Worm (Caenorhabditis elegans) whole organism, L4 larva: ENCODE results near the gene tmem-138.

ENCODE experiments used
- D1046.2 ChIP-seq: fragments of 200-800 bp; sonication (Bioruptor generic); IDR thresholded peaks from 2 replicates; pipeline ENCODE4 v1.3.6; 2022; ENCODE audit warnings: missing genetic modification characterization, missing compliant biosample characterization
- F26F4.8 ChIP-seq: fragments of 200-800 bp; sonication (Bioruptor generic); conservative IDR thresholded peaks from 2 replicates; pipeline ENCODE4 v1.3.6; 2022; ENCODE audit warnings: missing genetic modification characterization, missing compliant biosample characterization
- ZK546.5 ChIP-seq, 2 experiments: sonication (generic microtip); optimal IDR thresholded peaks; 2 replicates each; lab custom pipeline; 2017; ENCODE audit warnings: missing biosample characterization in 2 of 2, missing genetic modification characterization in 2 of 2
- aha-1 ChIP-seq: fragments of 150-350 bp; peaks from one replicate; lab custom pipeline; 2014; ENCODE audit warnings: missing biosample characterization, missing genetic modification characterization
- ceh-32 ChIP-seq: sonication (generic microtip); optimal IDR thresholded peaks from 2 replicates; lab custom pipeline; 2016; ENCODE audit warnings: mild to moderate bottlenecking, missing genetic modification characterization, missing compliant biosample characterization; ENCODE audit not compliant: poor library complexity
- daf-16 ChIP-seq, 3 experiments: sonication (generic microtip); optimal IDR thresholded peaks; 2 replicates each; lab custom pipeline; 2016 to 2017; ENCODE audit warnings: missing genetic modification characterization in 3 of 3, missing genetic modification reagents in 3 of 3, mild to moderate bottlenecking in 2 of 3, missing compliant biosample characterization in 2 of 3, missing biosample characterization in 1 of 3, moderate library complexity in 1 of 3
- gei-8 ChIP-seq: fragments of 200-800 bp; sonication (Bioruptor generic); optimal IDR thresholded peaks from 2 replicates; lab custom pipeline; 2018; ENCODE audit warnings: mild to moderate bottlenecking, missing genetic modification characterization, missing compliant biosample characterization
- hif-1 ChIP-seq, 2 experiments: sonication (generic microtip); optimal IDR thresholded peaks; 2 replicates each; lab custom pipeline; 2016 to 2017; ENCODE audit warnings: missing compliant biosample characterization in 2 of 2, missing genetic modification characterization in 2 of 2, missing genetic modification reagents in 2 of 2, missing genotype in 2 of 2, mild to moderate bottlenecking in 1 of 2
- lim-7 ChIP-seq: fragments of 200-800 bp; sonication (Bioruptor generic); IDR thresholded peaks from 2 replicates; pipeline ENCODE4 v1.3.6; 2022; ENCODE audit warnings: missing genetic modification characterization, missing compliant biosample characterization
- lin-1 ChIP-seq: fragments of 200-800 bp; sonication (Bioruptor generic); IDR thresholded peaks from 2 replicates; pipeline ENCODE4 v1.3.6; 2022; ENCODE audit warnings: missing genetic modification reagents, missing genetic modification characterization, missing compliant biosample characterization
- lin-15B ChIP-seq: fragments of 150-350 bp; sonication (generic microtip); optimal IDR thresholded peaks from 3 replicates; lab custom pipeline; 2014; ENCODE audit warnings: missing biosample characterization, missing genetic modification characterization
- lin-29 ChIP-seq: fragments of 200-800 bp; sonication (Bioruptor generic); IDR thresholded peaks from 2 replicates; pipeline ENCODE4 v1.3.6; 2022; ENCODE audit warnings: missing genetic modification reagents, missing genetic modification characterization, missing compliant biosample characterization
- madf-5 ChIP-seq, 2 experiments: fragments of 200-800 bp; sonication (Bioruptor generic); IDR thresholded peaks; 2 replicates each; pipeline ENCODE4 v1.3.6; 2022; ENCODE audit warnings: missing compliant biosample characterization in 2 of 2, missing genetic modification characterization in 2 of 2
- nhr-11 ChIP-seq: fragments of 150-350 bp; optimal IDR thresholded peaks from 2 replicates; lab custom pipeline; 2014; ENCODE audit warnings: missing biosample characterization, missing genetic modification characterization
- nhr-25 ChIP-seq: sonication (generic microtip); optimal IDR thresholded peaks from 2 replicates; lab custom pipeline; 2017; ENCODE audit warnings: missing genetic modification characterization, mild to moderate bottlenecking, missing compliant biosample characterization, antibody characterized with exemption, moderate library complexity, borderline replicate concordance; ENCODE audit not compliant: insufficient read depth
- nhr-28 ChIP-seq: fragments of 150-350 bp; optimal IDR thresholded peaks from 2 replicates; lab custom pipeline; 2014; ENCODE audit warnings: missing biosample characterization, missing genetic modification characterization
- pqm-1 ChIP-seq: sonication (generic microtip); optimal IDR thresholded peaks from 2 replicates; lab custom pipeline; 2017; ENCODE audit warnings: missing biosample characterization, missing genetic modification characterization
- set-16 ChIP-seq: fragments of 200-800 bp; sonication (Bioruptor generic); IDR thresholded peaks from 2 replicates; pipeline ENCODE4 v1.3.6; 2022; ENCODE audit warnings: missing genetic modification reagents, missing genetic modification characterization, missing compliant biosample characterization
- skn-1 ChIP-seq: fragments of 150-350 bp; optimal IDR thresholded peaks from 2 replicates; lab custom pipeline; 2014; ENCODE audit warnings: missing biosample characterization, missing genetic modification characterization
- snpc-1.2 ChIP-seq: fragments of 200-800 bp; sonication (Bioruptor generic); IDR thresholded peaks from 2 replicates; pipeline ENCODE4 v1.3.6; 2022; ENCODE audit warnings: missing genetic modification reagents, missing genetic modification characterization, missing compliant biosample characterization
- snpc-4 ChIP-seq: fragments of 150-350 bp; optimal IDR thresholded peaks from 2 replicates; lab custom pipeline; 2014; ENCODE audit warnings: missing biosample characterization, missing genetic modification characterization
- tag-97 ChIP-seq: fragments of 200-800 bp; sonication (Bioruptor generic); IDR thresholded peaks from 2 replicates; pipeline ENCODE4 v1.3.6; 2022; ENCODE audit warnings: missing genetic modification characterization, missing compliant biosample characterization
- unc-39 ChIP-seq: sonication (generic microtip); optimal IDR thresholded peaks from 2 replicates; lab custom pipeline; 2017; ENCODE audit warnings: missing biosample characterization, missing genetic modification characterization
- unc-62 ChIP-seq, 3 experiments: fragments of 150-350 bp in 1 of 3; sonication (generic microtip); optimal IDR thresholded peaks in 2 of 3; peaks in 1 of 3; 1 replicate in 1 of 3; 2 replicates in 2 of 3; lab custom pipeline; 2014 to 2017; ENCODE audit warnings: missing biosample characterization in 3 of 3, missing genetic modification characterization in 3 of 3, missing genetic modification reagents in 3 of 3, missing genotype in 1 of 3
- zfp-3 ChIP-seq: fragments of 200-800 bp; sonication (Bioruptor generic); conservative IDR thresholded peaks from 2 replicates; pipeline ENCODE4 v1.3.6; 2022; ENCODE audit warnings: missing genetic modification reagents, missing genetic modification characterization, missing compliant biosample characterization

The tmem-138 gene

DNA sequence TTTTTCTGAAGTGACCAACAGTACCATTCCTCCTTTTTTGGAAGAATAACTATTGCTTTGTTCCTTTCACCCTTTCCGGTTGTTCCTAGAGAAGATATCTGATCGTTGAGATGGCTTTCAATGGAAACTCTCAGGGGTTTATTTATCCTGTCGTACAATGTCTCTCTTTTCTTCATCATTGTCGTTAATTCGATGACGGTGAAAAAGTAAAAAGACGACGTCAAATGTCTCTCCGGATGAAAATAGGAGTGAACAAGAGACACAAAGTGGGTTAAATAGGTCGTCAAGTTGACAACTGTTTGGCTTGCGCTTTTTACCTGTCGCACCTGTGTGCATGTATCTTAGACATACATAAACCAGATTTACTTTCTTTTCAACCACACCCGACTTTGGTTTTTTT, 36.8 kb downstream of the tmem-138 start:
- TF ChIP-seq unc-62 (GFP tag; optimal IDR thresholded peaks at IDR 0.05 in 1 of 2; lab: Kevin White, UChicago): peak in 1 of 2 experiments; percentile 49
- TF ChIP-seq unc-62 (tag; optimal IDR thresholded peaks at IDR 0.05; lab: Kevin White, UChicago): no peak
- TF ChIP-seq ZK546.5 (tag; optimal IDR thresholded peaks at IDR 0.05; lab: Kevin White, UChicago): no peak

DNA sequence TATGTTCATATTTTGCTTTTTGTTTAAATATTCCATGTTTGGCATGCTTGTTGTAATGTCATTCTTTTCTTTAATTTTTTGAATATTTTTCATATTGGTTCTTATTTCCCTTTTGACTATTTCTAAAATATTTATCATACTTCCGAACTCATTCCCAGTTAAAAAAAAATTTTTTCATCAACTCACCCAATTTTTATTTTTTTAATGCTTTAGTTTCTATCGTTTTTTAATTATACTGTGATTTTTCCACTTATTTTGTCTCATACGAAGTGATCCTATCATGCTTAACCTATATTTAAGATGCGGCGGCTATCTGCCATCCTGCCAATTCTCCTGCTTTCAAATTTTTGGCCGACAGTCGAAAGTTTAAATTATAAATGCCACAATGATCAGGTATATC, 41.4 kb downstream of the tmem-138 start, which contains the start of gene qua-1:
Gene qua-1, plus strand, starts transcription at position 301 of the 400 bp plus-strand sequence.
- TF ChIP-seq ceh-32 (no peak), nhr-11 (no peak), skn-1 (tag; lab: Kevin White, UChicago) (no peak), lin-29 (GFP tag; lab: Robert Waterston, UW) (no peak), madf-5 (GFP tag; IDR thresholded peaks at IDR 0.05; lab: Robert Waterston, UW) (no peak), hif-1 (tag; optimal IDR thresholded peaks at IDR 0.05; lab: Kevin White, UChicago) (no peak), lim-7 (GFP tag; lab: Robert Waterston, UW) (no peak), set-16 (GFP tag; lab: Robert Waterston, UW) (no peak), snpc-4 (no peak)

- TF ChIP-seq aha-1 (tag; lab: Kevin White, UChicago) (peak; percentile 78), tag-97 (no peak)
Observed at ce11 chrII:8199803-8200202, 42.7 kb downstream of the tmem-138 start.

- TF ChIP-seq F26F4.8 (GFP tag; lab: Robert Waterston, UW) (no peak), D1046.2 (GFP tag; lab: Robert Waterston, UW) (no peak), lin-29 (GFP tag; lab: Robert Waterston, UW) (no peak), gei-8 (no peak), lin-15B (tag; lab: Kevin White, UChicago) (no peak), zfp-3 (GFP tag; lab: Robert Waterston, UW) (no peak), madf-5 (GFP tag; IDR thresholded peaks at IDR 0.05; lab: Robert Waterston, UW) (no peak), unc-39 (no peak)
- TF ChIP-seq, all 104 proteins: peak for 0
Observed at ce11 chrII:8204039-8204438, 46.9 kb downstream of the tmem-138 start, which contains the start of gene col-76. Gene col-76, plus strand, starts transcription at chrII:8204339.

DNA sequence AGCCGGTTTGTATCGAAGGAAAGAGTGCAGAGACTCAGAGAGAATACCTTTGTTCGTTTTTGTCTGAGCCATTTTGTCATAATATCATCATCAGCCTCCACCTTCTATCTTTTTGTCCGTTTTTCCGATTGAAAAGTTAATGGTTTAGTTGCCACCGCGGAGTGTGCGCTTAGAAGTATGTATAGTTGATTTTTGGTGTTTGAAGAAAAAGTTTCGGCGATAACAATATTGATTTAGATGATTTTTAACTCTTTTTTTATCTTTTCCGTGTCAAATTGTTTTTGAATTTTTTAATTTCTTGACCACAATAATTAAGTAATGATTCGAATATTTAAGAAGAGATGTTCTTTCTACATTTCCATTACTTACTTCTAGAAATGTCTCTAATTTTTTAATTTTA, 48.5 kb downstream of the tmem-138 start:
- no peak for TF ChIP-seq nhr-25 (tag; lab: Kevin White, UChicago)
- no peak for TF ChIP-seq skn-1 (tag; lab: Kevin White, UChicago)
- TF ChIP-seq lin-1 (GFP tag; lab: Robert Waterston, UW): no peak
- peak; percentile 40 for TF ChIP-seq pqm-1
- TF ChIP-seq nhr-28 (tag; lab: Kevin White, UChicago): peak; percentile 59
- no peak for TF ChIP-seq snpc-1.2 (GFP tag; lab: Robert Waterston, UW)
- no peak for TF ChIP-seq daf-16 (GFP tag; optimal IDR thresholded peaks at IDR 0.05; lab: Kevin White, UChicago)
- TF ChIP-seq daf-16 (tag; optimal IDR thresholded peaks at IDR 0.05; lab: Kevin White, UChicago): peak; percentile 2
